Worm (Caenorhabditis elegans) whole organism, L2 larva: ENCODE measurements around the gene F21C10.13.

ENCODE experiments used
- lsy-2 ChIP-seq, 2 experiments: fragments of 150-350 bp in 1 of 2; sonication (generic microtip) in 1 of 2; optimal IDR thresholded peaks; 2 replicates each; lab custom pipeline; 2014 to 2017; ENCODE audit warnings: missing biosample characterization in 2 of 2, missing genetic modification characterization in 2 of 2
- nhr-11 ChIP-seq: fragments of 150-350 bp; optimal IDR thresholded peaks from 2 replicates; lab custom pipeline; 2014; ENCODE audit warnings: missing biosample characterization, missing genetic modification characterization
- sem-4 ChIP-seq: fragments of 150-350 bp; optimal IDR thresholded peaks from 2 replicates; lab custom pipeline; 2014; ENCODE audit warnings: missing biosample characterization, missing genetic modification reagents, missing genetic modification characterization

DNA sequence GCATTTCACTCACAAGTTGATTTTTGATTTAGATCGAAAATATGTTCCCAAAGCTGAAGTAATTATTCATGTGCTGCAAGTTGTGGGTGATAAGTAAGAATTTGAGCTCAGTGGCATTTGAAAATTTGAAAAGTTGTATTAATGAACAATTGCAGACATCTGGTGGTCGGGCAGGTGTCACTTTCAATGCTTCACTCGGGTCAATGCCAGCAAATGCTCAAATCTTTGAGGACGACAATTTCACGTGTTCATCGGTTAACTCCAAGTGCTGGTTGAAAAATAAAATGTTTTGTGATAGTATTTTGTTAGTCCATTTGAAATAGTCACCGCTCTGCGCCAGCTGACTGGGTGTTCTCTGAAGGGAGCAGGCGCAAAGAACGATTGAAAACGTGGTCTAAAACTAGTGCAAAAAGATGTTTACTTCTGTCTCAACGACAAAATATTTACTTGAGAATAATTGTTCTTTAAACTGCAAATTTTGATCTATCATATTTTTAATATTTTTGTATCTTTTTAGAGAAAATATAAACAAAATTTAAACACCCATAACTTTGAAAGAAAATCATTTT lies 28.0 kb upstream of the F21C10.13 start:
- TF ChIP-seq nhr-11 (tag; lab: Kevin White, UChicago) (no peak), lsy-2 (tag; optimal IDR thresholded peaks at IDR 0.05; lab: Kevin White, UChicago) (peak in 1 of 2 experiments; percentile 72), sem-4 (no peak)
